Fruit fly (Drosophila melanogaster): ENCODE results near the gene Lip4.

The Lip4 gene

DNA sequence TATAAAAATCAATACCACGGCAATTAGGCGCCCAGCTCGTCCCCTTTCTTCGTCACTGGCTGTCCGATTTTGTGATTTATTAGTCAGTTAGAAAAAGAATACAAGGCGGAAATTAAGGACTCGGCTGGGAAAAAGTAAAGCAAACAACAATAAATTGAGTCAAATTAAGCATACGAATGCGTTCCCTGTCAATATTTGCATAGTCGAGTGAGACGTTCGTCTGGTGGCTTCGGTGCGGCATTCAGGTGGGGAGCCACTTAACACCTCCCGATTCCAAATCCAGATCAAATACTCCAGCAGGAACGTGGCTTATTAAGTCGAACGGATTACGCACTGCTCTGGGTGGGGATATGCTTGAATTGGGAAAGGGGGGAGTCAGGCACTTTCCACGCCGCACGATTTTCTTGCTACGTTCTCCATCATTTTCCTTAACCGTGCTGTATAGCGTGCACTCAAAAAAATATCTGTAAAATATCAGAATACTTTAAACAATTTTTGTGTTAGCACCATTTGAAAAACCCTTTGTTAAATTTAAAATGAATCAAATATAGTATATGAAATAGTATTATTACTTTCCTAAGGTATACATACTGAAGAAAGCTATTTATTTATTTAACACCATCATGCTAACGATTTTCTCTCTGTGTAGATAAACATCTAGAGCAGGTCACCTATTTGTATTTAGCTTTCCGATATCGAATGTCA lies 15.8 kb downstream of the Lip4 start (continued):
- TF ChIP-seq tup (GFP tag; optimal IDR thresholded peaks at IDR 0.05): no peak
- no peak for TF ChIP-seq ftz-f1 (GFP tag; optimal IDR thresholded peaks at IDR 0.05)
- TF ChIP-seq NFAT (GFP tag; IDR thresholded peaks at IDR 0.05): no peak
- no peak for TF ChIP-seq sr (GFP tag; IDR thresholded peaks at IDR 0.05)
- TF ChIP-seq CG17612 (GFP tag; IDR thresholded peaks at IDR 0.05): no peak
- no peak for TF ChIP-seq CG13287 (GFP tag; IDR thresholded peaks at IDR 0.05; ENCODE audit: partially characterized antibody)
- no peak for TF ChIP-seq Usf (GFP tag; optimal IDR thresholded peaks at IDR 0.05)
- TF ChIP-seq Hr51 (GFP tag; optimal IDR thresholded peaks at IDR 0.05): peak in 1 of 2 experiments; percentile 46
- TF ChIP-seq Abd-B (GFP tag; optimal IDR thresholded peaks at IDR 0.05): peak; percentile 7
- no peak for TF ChIP-seq wdn (GFP tag; IDR thresholded peaks at IDR 0.05)
- no peak for TF ChIP-seq Adf1 (GFP tag; IDR thresholded peaks at IDR 0.05)
- no peak for TF ChIP-seq CG14050 (GFP tag; IDR thresholded peaks at IDR 0.05)
- TF ChIP-seq bsh (GFP tag; optimal IDR thresholded peaks at IDR 0.05): peak in 1 of 2 experiments; percentile 89
- TF ChIP-seq CG8944 (GFP tag; optimal IDR thresholded peaks at IDR 0.05): no peak
- TF ChIP-seq CG3847 (GFP tag; IDR thresholded peaks at IDR 0.05): no peak
- no peak for TF ChIP-seq en (GFP tag; optimal IDR thresholded peaks at IDR 0.05)
- no peak for TF ChIP-seq CG17568 (GFP tag; optimal IDR thresholded peaks at IDR 0.05)
- no peak for TF ChIP-seq mld (GFP tag; IDR thresholded peaks at IDR 0.05; ENCODE audit: partially characterized antibody)
- no peak for TF ChIP-seq Deaf1 (tag; optimal IDR thresholded peaks at IDR 0.05)
- no peak for TF ChIP-seq Rx (GFP tag; IDR thresholded peaks at IDR 0.05)
- no peak for TF ChIP-seq pho (GFP tag; optimal IDR thresholded peaks at IDR 0.05)
- TF ChIP-seq CG11723 (GFP tag; optimal IDR thresholded peaks at IDR 0.05): no peak
- TF ChIP-seq CG7928 (GFP tag; optimal IDR thresholded peaks at IDR 0.05): no peak
- peak; percentile 75 for TF ChIP-seq HLHmδ (GFP tag; optimal IDR thresholded peaks at IDR 0.05)
- peak; percentile 57 for TF ChIP-seq CG4424 (GFP tag; optimal IDR thresholded peaks at IDR 0.05)
- TF ChIP-seq CG1529 (GFP tag; optimal IDR thresholded peaks at IDR 0.05): peak; percentile 46
- TF ChIP-seq CG8388 (GFP tag; optimal IDR thresholded peaks at IDR 0.05): peak; percentile 74
- no peak for TF ChIP-seq Jarid2 (GFP tag; optimal IDR thresholded peaks at IDR 0.05)
- TF ChIP-seq nom (GFP tag; optimal IDR thresholded peaks at IDR 0.05): no peak
- no peak for TF ChIP-seq Fer3 (tag; optimal IDR thresholded peaks at IDR 0.05)
- no peak for TF ChIP-seq CG4854 (GFP tag; optimal IDR thresholded peaks at IDR 0.05)
- no peak for TF ChIP-seq crp (GFP tag; optimal IDR thresholded peaks at IDR 0.05)
- no peak for TF ChIP-seq Dp (GFP tag; optimal IDR thresholded peaks at IDR 0.05)
- TF ChIP-seq wor (GFP tag; IDR thresholded peaks at IDR 0.05): peak; percentile 43

DNA sequence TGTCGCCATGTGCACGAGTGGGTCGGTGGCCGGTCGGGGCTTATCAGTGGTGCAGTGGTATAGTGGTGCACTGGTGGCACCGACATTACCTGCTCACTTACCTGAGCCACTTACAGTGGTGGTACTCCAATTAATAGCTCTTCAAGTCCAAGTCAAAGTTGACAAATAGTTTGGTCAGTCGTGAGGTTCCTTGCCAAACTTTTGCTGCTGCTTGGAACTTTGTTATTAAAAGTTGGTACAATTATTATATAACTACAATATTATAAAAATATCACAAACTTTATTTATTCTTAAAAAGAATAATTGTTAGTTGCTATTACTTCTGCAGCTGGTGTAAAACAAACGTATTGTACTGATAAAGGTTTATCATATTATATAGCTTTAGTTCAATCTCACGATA lies 16.6 kb downstream of the Lip4 start:
- TF ChIP-seq Dip2 (GFP tag; IDR thresholded peaks at IDR 0.05): no peak
- peak; percentile 5 for TF ChIP-seq grau (tag; optimal IDR thresholded peaks at IDR 0.05)
- TF ChIP-seq CG17359 (tag; optimal IDR thresholded peaks at IDR 0.05): peak; percentile 5
- TF ChIP-seq CG7556 (GFP tag; optimal IDR thresholded peaks at IDR 0.05): no peak
- TF ChIP-seq CG10366 (GFP tag; IDR thresholded peaks at IDR 0.05): peak; percentile 15; the same call in 1 of the 2 replicates
- no peak for TF ChIP-seq chif (GFP tag; optimal IDR thresholded peaks at IDR 0.05)
- no peak for TF ChIP-seq ase (GFP tag; IDR thresholded peaks at IDR 0.05)
- TF ChIP-seq Med (GFP tag): peak; percentile 23
- 0 out of 3 replicates have a peak, but pooled peaks have one; percentile 12 for TF ChIP-seq gce (GFP tag; IDR thresholded peaks at IDR 0.05)
- no peak for TF ChIP-seq CG9876 (GFP tag; optimal IDR thresholded peaks at IDR 0.05)
- peak; percentile 58 for TF ChIP-seq row (GFP tag; IDR thresholded peaks at IDR 0.05)
- peak; percentile 88 for TF ChIP-seq CG11696 (GFP tag; IDR thresholded peaks at IDR 0.05)
- TF ChIP-seq fd102C (GFP tag; optimal IDR thresholded peaks at IDR 0.05): no peak
- TF ChIP-seq CG2678 (tag; optimal IDR thresholded peaks at IDR 0.05): peak; percentile 24
- TF ChIP-seq Camta (GFP tag; optimal IDR thresholded peaks at IDR 0.05): no peak
- TF ChIP-seq Oli (tag; optimal IDR thresholded peaks at IDR 0.05): peak; percentile 11
- no peak for TF ChIP-seq shn (GFP tag; optimal IDR thresholded peaks at IDR 0.05)
- no peak for TF ChIP-seq C15 (GFP tag; IDR thresholded peaks at IDR 0.05)
